Fruit fly (Drosophila melanogaster): Measurements from ENCODE around the gene Nup35.

The Nup35 gene

dm6 chrX:18657502-18657947 is 9.5 kb downstream of the Nup35 start, which contains the start of gene fu (continued):
- TF ChIP-seq crp (GFP tag; optimal IDR thresholded peaks at IDR 0.05) (no peak), CG6683 (GFP tag; optimal IDR thresholded peaks at IDR 0.05) (no peak), dysf (GFP tag; IDR thresholded peaks at IDR 0.05) (no peak), CG2120 (GFP tag; optimal IDR thresholded peaks at IDR 0.05) (peak; percentile 6), CG12219 (GFP tag; optimal IDR thresholded peaks at IDR 0.05) (peak; percentile 8), C15 (GFP tag; IDR thresholded peaks at IDR 0.05) (no peak), HmgZ (tag; optimal IDR thresholded peaks at IDR 0.05) (no peak), CG13894 (tag; optimal IDR thresholded peaks at IDR 0.05) (no peak), CG30020 (tag; optimal IDR thresholded peaks at IDR 0.05) (peak; percentile 0), CoRest (tag; optimal IDR thresholded peaks at IDR 0.05) (peak; percentile 51), dimm (GFP tag; IDR thresholded peaks at IDR 0.05) (no peak), grau (tag; optimal IDR thresholded peaks at IDR 0.05) (peak; percentile 45), CG14050 (GFP tag; IDR thresholded peaks at IDR 0.05) (no peak), Asciz (GFP tag; optimal IDR thresholded peaks at IDR 0.05) (no peak), CG16815 (GFP tag; optimal IDR thresholded peaks at IDR 0.05) (no peak), scrt (GFP tag; optimal IDR thresholded peaks at IDR 0.05) (no peak), CG2678 (tag; optimal IDR thresholded peaks at IDR 0.05) (peak; percentile 61), CG7372 (GFP tag; IDR thresholded peaks at IDR 0.05) (no peak), phol (tag; optimal IDR thresholded peaks at IDR 0.05) (peak; percentile 20), CG17385 (GFP tag; optimal IDR thresholded peaks at IDR 0.05) (peak; percentile 28), CG16813 (GFP tag; IDR thresholded peaks at IDR 0.05; ENCODE audit: partially characterized antibody) (no peak), vvl (GFP tag; IDR thresholded peaks at IDR 0.05) (peak; percentile 41), CG18262 (tag; optimal IDR thresholded peaks at IDR 0.05) (peak; percentile 11), Nf-YC (tag; optimal IDR thresholded peaks at IDR 0.05) (peak; percentile 43), dm (GFP tag; optimal IDR thresholded peaks at IDR 0.05) (no peak), sug (tag; optimal IDR thresholded peaks at IDR 0.05) (peak; percentile 29)

DNA sequence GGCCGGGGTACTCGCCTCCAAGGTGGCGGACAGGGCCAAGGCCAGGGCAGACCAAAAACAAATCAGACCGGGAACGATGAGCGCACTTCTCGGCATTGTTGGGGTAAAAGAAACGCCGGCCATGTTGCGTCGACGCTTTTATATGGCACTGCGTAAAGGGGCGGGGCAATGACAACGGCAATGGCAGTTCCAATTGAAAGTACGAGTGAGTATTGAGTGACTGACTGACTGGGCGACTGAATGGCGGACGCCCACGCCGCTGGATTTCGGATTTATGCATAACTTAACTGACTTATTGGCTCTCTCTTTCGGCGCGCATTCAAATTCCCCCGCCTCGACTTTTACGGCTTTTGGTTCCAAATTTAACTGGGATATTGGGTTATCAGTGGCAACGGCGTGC is 14.1 kb downstream of the Nup35 start, which contains the start of gene CG6696:
Gene CG6696, minus strand, starts transcription at position 101 of the 400 bp plus-strand sequence.
- TF ChIP-seq z (GFP tag; IDR thresholded peaks at IDR 0.05) (peak; percentile 41; the same call in 1 of the 3 replicates), kni (GFP tag; optimal IDR thresholded peaks at IDR 0.05) (peak; percentile 14), CG8281 (tag; optimal IDR thresholded peaks at IDR 0.05) (peak; percentile 77), CG17361 (GFP tag; IDR thresholded peaks at IDR 0.05) (no peak), vvl (GFP tag; IDR thresholded peaks at IDR 0.05) (peak; percentile 17; the same call in 1 of the 2 replicates), Blimp-1 (GFP tag; optimal IDR thresholded peaks at IDR 0.05) (peak; percentile 20), CG6854 (GFP tag; optimal IDR thresholded peaks at IDR 0.05) (no peak)

- no peak for TF ChIP-seq MTF-1 (GFP tag; optimal IDR thresholded peaks at IDR 0.05; ENCODE audit: borderline replicate concordance)
- no peak for TF ChIP-seq CG8281 (tag; optimal IDR thresholded peaks at IDR 0.05)
- TF ChIP-seq hbn (GFP tag; IDR thresholded peaks at IDR 0.05; ENCODE audit: partially characterized antibody) = no peak
- TF ChIP-seq ftz-f1 (GFP tag; optimal IDR thresholded peaks at IDR 0.05) = no peak
- no peak for TF ChIP-seq rib (GFP tag; IDR thresholded peaks at IDR 0.05)
- no peak for TF ChIP-seq CG13123 (GFP tag; optimal IDR thresholded peaks at IDR 0.05)
- no peak for TF ChIP-seq Taf1 (GFP tag; IDR thresholded peaks at IDR 0.05)
- no peak for TF ChIP-seq CG2120 (GFP tag; optimal IDR thresholded peaks at IDR 0.05)
- no peak for TF ChIP-seq caup (GFP tag; optimal IDR thresholded peaks at IDR 0.05; ENCODE audit: severe bottlenecking)
- no peak for TF ChIP-seq CG16863 (GFP tag; optimal IDR thresholded peaks at IDR 0.05)
- TF ChIP-seq gcm2 (GFP tag; optimal IDR thresholded peaks at IDR 0.05) = no peak
- no peak for TF ChIP-seq CG17612 (GFP tag; IDR thresholded peaks at IDR 0.05)
- no peak for TF ChIP-seq CG12942 (GFP tag; optimal IDR thresholded peaks at IDR 0.05)
- no peak for TF ChIP-seq Fer2 (tag; optimal IDR thresholded peaks at IDR 0.05)
- no peak for TF ChIP-seq CG18262 (tag; optimal IDR thresholded peaks at IDR 0.05)
- TF ChIP-seq ash1 (GFP tag; optimal IDR thresholded peaks at IDR 0.05) = no peak
- TF ChIP-seq CG1529 (GFP tag; optimal IDR thresholded peaks at IDR 0.05) = no peak
Observed at dm6 chrX:18663362-18663761, 15.4 kb downstream of the Nup35 start.

All from whole organism, embryonic.